Worm (Caenorhabditis elegans) whole organism, L2 larva: ENCODE measurements around the gene srsx-10.
A peak's percentile ranks its signal among the peaks of the same experiment; 100 is the strongest.

Source experiments
- F13H6.1 ChIP-seq: sonication (generic microtip); optimal IDR thresholded peaks from 2 replicates; lab custom pipeline; 2016; ENCODE audit warnings: missing genetic modification characterization, missing compliant biosample characterization
- R02D3.7 ChIP-seq: fragments of 150-350 bp; optimal IDR thresholded peaks from 2 replicates; lab custom pipeline; 2014; ENCODE audit warnings: missing biosample characterization, missing genetic modification characterization
- Y55F3AM.14 ChIP-seq: fragments of 200-800 bp; sonication (Bioruptor generic); optimal IDR thresholded peaks from 2 replicates; lab custom pipeline; 2018; ENCODE audit warnings: mild to moderate bottlenecking, missing genetic modification characterization, missing compliant biosample characterization
- ZK546.5 ChIP-seq: sonication (generic microtip); optimal IDR thresholded peaks from 2 replicates; lab custom pipeline; 2017; ENCODE audit warnings: missing biosample characterization, missing genetic modification characterization
- ama-1 ChIP-seq: fragments of 150-350 bp; optimal IDR thresholded peaks from 2 replicates; lab custom pipeline; 2018; ENCODE audit warnings: inconsistent platforms
- ceh-16 ChIP-seq: fragments of 150-350 bp; optimal IDR thresholded peaks from 2 replicates; lab custom pipeline; 2014; ENCODE audit warnings: missing biosample characterization, missing genetic modification characterization
- ceh-82 ChIP-seq: fragments of 150-350 bp; optimal IDR thresholded peaks from 2 replicates; lab custom pipeline; 2014; ENCODE audit warnings: missing biosample characterization, missing genetic modification characterization
- crh-2 ChIP-seq: sonication (generic microtip); optimal IDR thresholded peaks from 2 replicates; lab custom pipeline; 2017; ENCODE audit warnings: missing biosample characterization, missing genetic modification characterization
- dmd-4 ChIP-seq: sonication (generic microtip); optimal IDR thresholded peaks from 2 replicates; lab custom pipeline; 2017; ENCODE audit warnings: missing biosample characterization, missing genetic modification characterization
- egl-27 ChIP-seq: sonication (generic microtip); optimal IDR thresholded peaks from 3 replicates; lab custom pipeline; 2017; ENCODE audit warnings: missing biosample characterization, missing genetic modification reagents, missing genetic modification characterization
- elt-1 ChIP-seq: fragments of 150-350 bp; optimal IDR thresholded peaks from 2 replicates; lab custom pipeline; 2014; ENCODE audit warnings: missing biosample characterization, missing genetic modification characterization
- elt-3 ChIP-seq: sonication (generic microtip); optimal IDR thresholded peaks from 2 replicates; lab custom pipeline; 2017; ENCODE audit warnings: missing biosample characterization, missing genetic modification characterization
- fos-1 ChIP-seq: fragments of 150-350 bp; optimal IDR thresholded peaks from 2 replicates; lab custom pipeline; 2014; ENCODE audit warnings: missing biosample characterization, missing genetic modification characterization
- lin-11 ChIP-seq: fragments of 150-350 bp; sonication (generic microtip); optimal IDR thresholded peaks from 2 replicates; lab custom pipeline; 2014; ENCODE audit warnings: missing biosample characterization, missing genetic modification characterization, inconsistent platforms, mixed read lengths
- lin-13 ChIP-seq: fragments of 150-350 bp; optimal IDR thresholded peaks from 2 replicates; lab custom pipeline; 2014; ENCODE audit warnings: missing biosample characterization, missing genetic modification reagents, missing genetic modification characterization
- lin-39 ChIP-seq: fragments of 150-350 bp; optimal IDR thresholded peaks from 2 replicates; lab custom pipeline; 2014; ENCODE audit warnings: missing biosample characterization, missing genetic modification reagents, missing genetic modification characterization
- lsy-2 ChIP-seq, 2 experiments: fragments of 150-350 bp in 1 of 2; sonication (generic microtip) in 1 of 2; optimal IDR thresholded peaks; 2 replicates each; lab custom pipeline; 2014 to 2017; ENCODE audit warnings: missing biosample characterization in 2 of 2, missing genetic modification characterization in 2 of 2
- mab-5 ChIP-seq: fragments of 150-350 bp; optimal IDR thresholded peaks from 2 replicates; lab custom pipeline; 2014; ENCODE audit warnings: missing biosample characterization, missing genetic modification characterization
- mbf-1 ChIP-seq: sonication (generic microtip); optimal IDR thresholded peaks from 2 replicates; lab custom pipeline; 2017; ENCODE audit warnings: missing biosample characterization, missing genetic modification characterization
- nhr-10 ChIP-seq: sonication (generic microtip); optimal IDR thresholded peaks from 2 replicates; lab custom pipeline; 2017; ENCODE audit warnings: missing biosample characterization, missing genetic modification characterization
- nhr-23 ChIP-seq: fragments of 150-350 bp; optimal IDR thresholded peaks from 2 replicates; lab custom pipeline; 2014; ENCODE audit warnings: missing biosample characterization, missing genetic modification reagents, missing genetic modification characterization
- nhr-237 ChIP-seq: fragments of 150-350 bp; optimal IDR thresholded peaks from 2 replicates; lab custom pipeline; 2014; ENCODE audit warnings: missing biosample characterization, missing genetic modification characterization
- nhr-6 ChIP-seq: fragments of 150-350 bp; optimal IDR thresholded peaks from 2 replicates; lab custom pipeline; 2014; ENCODE audit warnings: missing biosample characterization, missing genetic modification characterization
- nhr-77 ChIP-seq: fragments of 150-350 bp; optimal IDR thresholded peaks from 2 replicates; lab custom pipeline; 2014; ENCODE audit warnings: missing biosample characterization, missing genetic modification characterization
- peb-1 ChIP-seq: fragments of 150-350 bp; optimal IDR thresholded peaks from 2 replicates; lab custom pipeline; 2014; ENCODE audit warnings: missing biosample characterization, missing genetic modification characterization
- sem-4 ChIP-seq: fragments of 150-350 bp; optimal IDR thresholded peaks from 2 replicates; lab custom pipeline; 2014; ENCODE audit warnings: missing biosample characterization, missing genetic modification reagents, missing genetic modification characterization
- skn-1 ChIP-seq: sonication (generic microtip); optimal IDR thresholded peaks from 2 replicates; lab custom pipeline; 2017; ENCODE audit warnings: missing biosample characterization, missing genetic modification characterization
- sma-3 ChIP-seq: sonication (generic microtip); optimal IDR thresholded peaks from 2 replicates; lab custom pipeline; 2016; ENCODE audit warnings: missing genetic modification reagents, missing genetic modification characterization, missing compliant biosample characterization
- sma-9 ChIP-seq, 2 experiments: fragments of 150-350 bp in 1 of 2; sonication (generic microtip) in 1 of 2; optimal IDR thresholded peaks; 2 replicates each; lab custom pipeline; 2014 to 2016; ENCODE audit warnings: missing genetic modification characterization in 2 of 2, mild to moderate bottlenecking in 1 of 2, missing biosample characterization in 1 of 2, missing compliant biosample characterization in 1 of 2, missing genetic modification reagents in 1 of 2, moderate library complexity in 1 of 2
- snpc-4 ChIP-seq: fragments of 150-350 bp; optimal IDR thresholded peaks from 2 replicates; lab custom pipeline; 2014; ENCODE audit warnings: missing biosample characterization, missing genetic modification characterization
- unc-39 ChIP-seq: fragments of 150-350 bp; optimal IDR thresholded peaks from 2 replicates; lab custom pipeline; 2014; ENCODE audit warnings: missing biosample characterization, missing genetic modification characterization
- unc-55 ChIP-seq: fragments of 150-350 bp; sonication (generic microtip); optimal IDR thresholded peaks from 3 replicates; lab custom pipeline; 2014; ENCODE audit warnings: missing biosample characterization, missing genetic modification reagents, missing genetic modification characterization
- unc-62 ChIP-seq: fragments of 150-350 bp; optimal IDR thresholded peaks from 2 replicates; lab custom pipeline; 2014; ENCODE audit warnings: missing biosample characterization, missing genetic modification reagents, missing genetic modification characterization

The srsx-10 gene

DNA sequence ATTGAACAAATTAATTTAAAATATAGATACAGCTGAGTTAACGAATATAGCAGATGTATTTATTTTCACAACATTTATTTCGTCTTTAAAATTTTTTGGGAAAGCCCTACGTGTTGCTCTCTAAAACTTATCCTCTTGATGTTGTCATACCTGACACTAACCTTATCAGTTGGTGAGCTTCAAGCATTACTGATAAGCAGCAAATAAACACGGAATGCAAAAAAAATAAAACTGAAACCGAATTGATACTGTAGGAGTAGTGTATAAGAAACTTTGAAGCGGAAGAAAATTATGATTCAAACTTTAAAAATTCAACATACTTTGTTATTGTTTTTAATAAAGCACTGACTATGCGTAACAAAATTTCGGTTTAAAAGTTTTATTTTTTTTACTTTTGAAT, 39.5 kb downstream of the srsx-10 start:
- no peak for TF ChIP-seq snpc-4
- no peak for TF ChIP-seq egl-27 (tag; lab: Kevin White, UChicago)
- TF ChIP-seq fos-1 (tag; lab: Kevin White, UChicago): peak; percentile 30

DNA sequence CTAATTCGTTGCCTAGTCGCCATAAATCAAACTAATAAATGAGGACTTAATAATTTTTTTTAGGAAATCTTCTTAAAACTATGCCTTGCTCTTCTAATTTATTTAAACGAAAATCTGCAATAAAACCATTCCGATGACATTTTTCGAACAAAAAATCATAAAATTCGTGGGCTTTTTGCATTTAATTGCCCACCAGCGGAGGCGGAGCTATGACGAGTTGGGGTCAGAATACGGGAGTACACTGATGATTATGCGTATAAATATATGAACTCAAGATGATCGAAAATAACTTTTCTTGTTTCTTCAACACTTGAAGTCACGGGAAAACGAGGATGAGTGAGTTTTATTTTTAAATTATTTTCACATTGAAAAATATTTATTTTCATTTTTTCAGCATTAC, 40.2 kb downstream of the srsx-10 start, which contains the start of gene catp-2:
catp-2 (plus strand) TSS at position 301 of the 400 bp plus-strand sequence.
- TF ChIP-seq egl-27 (tag; lab: Kevin White, UChicago): no peak
- TF ChIP-seq sma-9 (GFP tag; optimal IDR thresholded peaks at IDR 0.05; lab: Kevin White, UChicago): no peak
- no peak for TF ChIP-seq sma-9 (tag; optimal IDR thresholded peaks at IDR 0.05; lab: Kevin White, UChicago)
- no peak for TF ChIP-seq crh-2 (tag; lab: Kevin White, UChicago)
- TF ChIP-seq unc-62 (GFP tag; lab: Kevin White, UChicago): no peak
- no peak for TF ChIP-seq nhr-10
- TF ChIP-seq lin-11: no peak
- no peak for TF ChIP-seq Y55F3AM.14 (GFP tag; lab: Kevin White, UChicago)
- no peak for TF ChIP-seq nhr-77 (tag; lab: Kevin White, UChicago)
- TF ChIP-seq mab-5 (tag; lab: Kevin White, UChicago): no peak
- no peak for TF ChIP-seq ama-1 (lab: Kevin White, UChicago)
- no peak for TF ChIP-seq sem-4 (tag; lab: Kevin White, UChicago)

DNA sequence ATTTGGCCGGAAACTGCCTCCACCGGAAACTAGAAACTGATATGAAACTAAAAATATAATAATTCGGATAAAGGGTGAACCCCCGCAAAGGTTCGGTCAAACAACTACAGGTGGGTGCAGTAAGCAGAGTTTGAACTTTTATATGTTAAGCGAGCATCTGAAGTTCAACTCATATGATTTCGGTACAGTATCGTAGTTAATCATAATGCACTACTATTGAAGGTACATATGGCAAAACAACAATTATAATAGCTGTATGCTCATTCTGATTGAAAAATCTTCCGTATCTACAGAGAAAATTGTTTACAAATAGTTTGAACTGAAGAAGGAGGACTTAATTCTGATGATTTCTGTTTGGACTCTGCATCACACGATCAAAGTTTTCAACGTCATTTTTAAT, 41.3 kb downstream of the srsx-10 start:
- no peak for TF ChIP-seq mbf-1 (tag; lab: Kevin White, UChicago)
- no peak for TF ChIP-seq elt-1

DNA sequence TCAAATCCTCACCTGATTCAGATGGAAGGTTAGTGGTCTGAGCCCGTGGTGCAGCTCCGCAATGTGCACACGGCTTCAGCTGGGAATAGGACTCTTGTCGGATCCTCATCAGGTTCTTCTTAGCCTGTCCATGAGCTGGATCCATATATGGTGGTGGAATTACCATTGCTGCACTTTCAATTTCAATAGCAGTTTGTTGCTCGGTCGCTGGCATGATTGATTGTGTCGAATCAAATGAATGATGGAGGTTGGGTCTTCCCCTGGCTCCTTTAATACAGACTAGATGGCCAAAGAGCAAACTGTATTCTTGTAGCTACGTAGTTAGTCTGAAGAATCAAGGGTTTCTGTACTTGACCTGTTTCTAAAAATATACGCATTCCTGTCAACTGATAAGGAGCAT, 41.8 kb downstream of the srsx-10 start, which contains the start of gene C02E7.10:
C02E7.10 (minus strand) TSS at position 232 of the 400 bp plus-strand sequence.
- no peak for TF ChIP-seq mbf-1 (tag; lab: Kevin White, UChicago)
- TF ChIP-seq elt-3: no peak
- no peak for TF ChIP-seq nhr-6 (tag; lab: Kevin White, UChicago)
- TF ChIP-seq ceh-82 (tag; lab: Kevin White, UChicago): no peak
- TF ChIP-seq lin-13 (GFP tag; lab: Kevin White, UChicago): no peak
- TF ChIP-seq sma-3 (GFP tag; lab: Kevin White, UChicago): no peak
- no peak for TF ChIP-seq skn-1 (tag; lab: Kevin White, UChicago)
- TF ChIP-seq ceh-16 (tag; lab: Kevin White, UChicago): no peak
- no peak for TF ChIP-seq sem-4 (tag; lab: Kevin White, UChicago)
- TF ChIP-seq sma-9 (GFP tag; optimal IDR thresholded peaks at IDR 0.05; lab: Kevin White, UChicago): no peak
- TF ChIP-seq sma-9 (tag; optimal IDR thresholded peaks at IDR 0.05; lab: Kevin White, UChicago): no peak
- no peak for TF ChIP-seq egl-27 (tag; lab: Kevin White, UChicago)
- TF ChIP-seq nhr-10: no peak
- TF ChIP-seq fos-1 (tag; lab: Kevin White, UChicago): no peak
- TF ChIP-seq unc-55 (GFP tag; lab: Kevin White, UChicago): no peak
- TF ChIP-seq nhr-23 (tag; lab: Kevin White, UChicago): no peak
- TF ChIP-seq ama-1 (lab: Kevin White, UChicago): no peak
- no peak for TF ChIP-seq ZK546.5
- TF ChIP-seq, all 48 proteins: peak for 0

DNA sequence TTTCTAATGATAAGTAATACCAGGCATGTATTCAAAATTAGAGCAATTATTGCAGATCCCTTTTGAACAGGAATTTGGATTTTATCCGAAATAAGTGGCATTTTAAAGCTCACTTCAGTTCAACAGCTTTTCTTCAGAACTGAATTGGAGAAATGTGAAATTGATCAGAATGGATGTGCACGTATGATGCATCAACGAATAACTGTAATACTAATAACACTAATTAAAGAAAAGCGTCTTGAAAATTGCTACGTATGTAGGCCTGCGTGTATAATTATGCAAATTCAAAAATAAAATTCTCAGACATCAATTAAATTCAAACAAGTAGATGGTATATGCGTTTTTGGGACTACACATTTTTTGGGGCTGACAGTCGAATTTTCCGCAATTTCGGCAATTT, 44.7 kb downstream of the srsx-10 start, which contains the start of gene str-205:
str-205 (minus strand) TSS at position 101 of the 400 bp plus-strand sequence.
- TF ChIP-seq nhr-237 (tag; lab: Kevin White, UChicago): no peak
- no peak for TF ChIP-seq fos-1 (tag; lab: Kevin White, UChicago)
- no peak for TF ChIP-seq unc-39 (tag; lab: Kevin White, UChicago)
- TF ChIP-seq lsy-2 (tag; optimal IDR thresholded peaks at IDR 0.05; lab: Kevin White, UChicago): no peak
- TF ChIP-seq dmd-4 (tag; lab: Kevin White, UChicago): no peak
- TF ChIP-seq R02D3.7 (tag; lab: Kevin White, UChicago): no peak
- no peak for TF ChIP-seq lin-39 (tag; lab: Kevin White, UChicago)
- TF ChIP-seq crh-2 (tag; lab: Kevin White, UChicago): no peak
- no peak for TF ChIP-seq nhr-23 (tag; lab: Kevin White, UChicago)
- no peak for TF ChIP-seq peb-1 (tag; lab: Kevin White, UChicago)
- TF ChIP-seq ceh-16 (tag; lab: Kevin White, UChicago): no peak
- no peak for TF ChIP-seq F13H6.1 (tag; lab: Kevin White, UChicago)
